Fruit fly (Drosophila melanogaster): ENCODE results near the gene CG46320.

Gene CG46320

DNA sequence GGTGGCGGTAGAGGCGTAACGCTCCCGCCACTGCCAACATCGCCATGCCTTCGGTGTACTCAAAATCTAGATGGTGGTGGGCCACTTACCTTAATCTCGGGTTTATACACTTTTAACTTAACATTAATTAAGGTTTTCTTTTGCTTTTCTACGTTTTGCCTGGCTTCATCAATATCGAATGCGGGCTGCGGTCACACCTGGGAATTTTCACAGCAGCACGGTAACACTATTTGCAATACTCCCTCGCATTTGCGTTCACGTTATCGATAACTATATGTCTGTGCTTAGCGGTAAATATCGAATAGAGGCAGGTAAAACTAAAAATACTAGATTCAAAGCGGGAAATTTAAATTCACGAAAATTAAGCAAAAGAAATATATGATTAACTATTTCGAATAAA, 130.0 kb downstream of the CG46320 start, which contains the start of gene Bre1:
Gene Bre1, minus strand, starts transcription at position 226 of the 400 bp plus-strand sequence.
- TF ChIP-seq bab1 (GFP tag; optimal IDR thresholded peaks at IDR 0.05) (peak; percentile 24), CG5204 (GFP tag; optimal IDR thresholded peaks at IDR 0.05) (no peak), CG14711 (tag; optimal IDR thresholded peaks at IDR 0.05) (peak; percentile 4), CG12768 (GFP tag; optimal IDR thresholded peaks at IDR 0.05) (no peak), CG33017 (tag; optimal IDR thresholded peaks at IDR 0.05) (no peak), CG7045 (GFP tag; optimal IDR thresholded peaks at IDR 0.05) (no peak)

DNA sequence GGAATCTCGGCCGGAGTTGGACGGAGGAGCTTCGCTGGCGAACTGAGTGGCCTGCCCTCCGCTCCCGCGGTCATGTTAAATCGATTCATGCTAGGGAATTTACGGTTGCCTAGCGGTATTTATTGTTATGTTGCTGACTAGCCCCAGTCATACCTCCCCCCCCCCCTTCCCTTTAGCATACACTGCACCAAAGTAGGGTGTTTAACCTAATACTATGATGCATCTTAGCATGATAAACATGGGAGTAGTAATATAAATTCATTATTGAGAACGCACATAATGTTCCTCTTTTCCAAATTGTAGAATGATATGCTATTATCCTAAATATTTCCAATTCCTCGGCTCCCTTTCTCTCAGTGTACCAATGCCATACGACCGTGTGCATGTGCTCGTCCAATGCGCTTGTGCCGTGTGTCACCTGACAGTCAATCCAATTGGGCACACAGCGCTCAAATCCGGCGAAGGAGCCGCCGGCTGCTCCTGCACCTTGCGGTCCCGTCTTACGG, 132.6 kb downstream of the CG46320 start, which contains the start of gene Tektin-C:
Gene Tektin-C, minus strand, starts transcription at position 51 of the 506 bp plus-strand sequence.
- TF ChIP-seq cnc (optimal IDR thresholded peaks at IDR 0.05) (no peak), CG14711 (tag; optimal IDR thresholded peaks at IDR 0.05) (no peak), toe (GFP tag; optimal IDR thresholded peaks at IDR 0.05) (no peak), CG33017 (tag; optimal IDR thresholded peaks at IDR 0.05) (no peak), CG11617 (GFP tag; optimal IDR thresholded peaks at IDR 0.05) (no peak), pad (GFP tag; optimal IDR thresholded peaks at IDR 0.05) (no peak), Crg-1 (GFP tag; optimal IDR thresholded peaks at IDR 0.05) (no peak), CG12768 (GFP tag; optimal IDR thresholded peaks at IDR 0.05) (no peak), CG1620 (GFP tag; optimal IDR thresholded peaks at IDR 0.05) (no peak), tj (GFP tag; optimal IDR thresholded peaks at IDR 0.05) (no peak), CG5204 (GFP tag; optimal IDR thresholded peaks at IDR 0.05) (no peak), cic (GFP tag; optimal IDR thresholded peaks at IDR 0.05) (no peak), CG7045 (GFP tag; optimal IDR thresholded peaks at IDR 0.05) (no peak), Clk (GFP tag; optimal IDR thresholded peaks at IDR 0.05) (no peak), Mnt (GFP tag; optimal IDR thresholded peaks at IDR 0.05) (no peak), kay (GFP tag; ENCODE audit: borderline replicate concordance) (no peak), bab1 (GFP tag; optimal IDR thresholded peaks at IDR 0.05) (no peak), Hr96 (GFP tag; optimal IDR thresholded peaks at IDR 0.05) (no peak), ovo (GFP tag; optimal IDR thresholded peaks at IDR 0.05) (no peak)

DNA sequence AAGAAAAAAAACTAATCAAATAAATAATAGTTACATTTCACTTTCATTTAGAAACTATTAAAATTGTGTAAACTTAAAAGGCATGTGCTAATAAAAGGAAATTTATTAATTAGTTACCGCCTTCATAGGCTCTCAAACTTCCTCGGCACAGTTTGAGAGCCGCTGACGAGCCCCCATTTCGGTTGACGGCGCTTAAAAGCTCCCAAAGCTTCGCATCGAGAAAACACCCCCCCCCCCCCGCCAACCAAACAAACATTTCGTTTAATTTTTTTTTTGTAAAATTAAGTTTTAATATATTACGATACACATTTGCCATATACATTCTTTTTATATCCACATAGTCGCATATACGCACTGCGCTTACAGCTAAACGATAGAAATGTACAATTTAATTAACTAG, 133.4 kb downstream of the CG46320 start:
- TF ChIP-seq CG7045 (GFP tag; optimal IDR thresholded peaks at IDR 0.05) (no peak), cnc (optimal IDR thresholded peaks at IDR 0.05) (no peak), CG14711 (tag; optimal IDR thresholded peaks at IDR 0.05) (no peak), ovo (GFP tag; optimal IDR thresholded peaks at IDR 0.05) (no peak), Mnt (GFP tag; optimal IDR thresholded peaks at IDR 0.05) (no peak), kay (GFP tag; ENCODE audit: borderline replicate concordance) (no peak), CG11617 (GFP tag; optimal IDR thresholded peaks at IDR 0.05) (no peak), CG7101 (tag; optimal IDR thresholded peaks at IDR 0.05) (no peak), CG12768 (GFP tag; optimal IDR thresholded peaks at IDR 0.05) (no peak), Crg-1 (GFP tag; optimal IDR thresholded peaks at IDR 0.05) (no peak), pad (GFP tag; optimal IDR thresholded peaks at IDR 0.05) (no peak), toe (GFP tag; optimal IDR thresholded peaks at IDR 0.05) (no peak), Clk (GFP tag; optimal IDR thresholded peaks at IDR 0.05) (no peak), Hr96 (GFP tag; optimal IDR thresholded peaks at IDR 0.05) (no peak), tj (GFP tag; optimal IDR thresholded peaks at IDR 0.05) (no peak), CG1620 (GFP tag; optimal IDR thresholded peaks at IDR 0.05) (no peak), cic (GFP tag; optimal IDR thresholded peaks at IDR 0.05) (no peak), bab1 (GFP tag; optimal IDR thresholded peaks at IDR 0.05) (no peak)

Data from whole organism, adult.